Worm (Caenorhabditis elegans): ENCODE results near the gene Y43F8B.9.

DNA sequence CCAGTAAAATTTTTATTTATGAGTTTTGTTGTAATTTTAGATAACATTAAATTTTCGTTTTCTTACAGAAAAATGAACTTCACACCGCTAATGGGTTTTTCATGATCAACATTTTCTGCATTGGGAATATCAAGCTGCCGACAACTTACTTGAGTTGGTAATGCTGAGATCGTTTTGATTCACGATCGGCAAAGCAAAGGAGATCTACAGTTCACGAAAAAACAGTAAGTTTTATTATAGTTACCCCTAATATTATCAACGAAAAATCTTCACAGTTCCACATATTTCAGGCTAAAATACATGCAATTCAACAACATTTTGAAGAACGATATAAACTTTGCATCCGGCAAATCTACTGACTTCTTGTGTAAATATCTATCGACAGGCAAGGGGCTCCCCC, 4.6 kb downstream of the Y43F8B.9 start, which contains the start of gene Y43F8B.22:
- TF ChIP-seq lin-54 (GFP tag; optimal IDR thresholded peaks at IDR 0.05) (no peak), unc-130 (GFP tag; optimal IDR thresholded peaks at IDR 0.05) (no peak), hsf-1 (GFP tag; IDR thresholded peaks at IDR 0.05) (no peak), B0261.1 (tag; optimal IDR thresholded peaks at IDR 0.05) (no peak), efl-1 (GFP tag; optimal IDR thresholded peaks at IDR 0.05) (no peak), unc-62 (GFP tag; optimal IDR thresholded peaks at IDR 0.05) (no peak), aptf-3 (GFP tag; IDR thresholded peaks at IDR 0.05) (no peak), dox-1 (GFP tag; IDR thresholded peaks at IDR 0.05) (no peak), ama-1 (optimal IDR thresholded peaks at IDR 0.05) (no peak), ama-1 (GFP tag; optimal IDR thresholded peaks at IDR 0.05) (no peak), F22D6.2 (tag; optimal IDR thresholded peaks at IDR 0.05) (no peak), sdz-38 (tag; optimal IDR thresholded peaks at IDR 0.05) (no peak), ztf-3 (GFP tag; optimal IDR thresholded peaks at IDR 0.05) (no peak), mcd-1 (GFP tag; IDR thresholded peaks at IDR 0.05) (no peak), dpff-1 (tag; optimal IDR thresholded peaks at IDR 0.05) (no peak)
